Worm (Caenorhabditis elegans) whole organism, L4/young adult: Measurements from ENCODE around the gene F37C4.5.

Source experiments
- W03F9.2 ChIP-seq: fragments of 150-350 bp; optimal IDR thresholded peaks from 2 replicates; lab custom pipeline; 2014; ENCODE audit warnings: missing biosample characterization, missing genetic modification characterization
- dao-5 ChIP-seq: sonication (generic microtip); optimal IDR thresholded peaks from 2 replicates; lab custom pipeline; 2016; ENCODE audit warnings: missing genotype, missing genetic modification characterization, moderate library complexity, missing compliant biosample characterization

DNA sequence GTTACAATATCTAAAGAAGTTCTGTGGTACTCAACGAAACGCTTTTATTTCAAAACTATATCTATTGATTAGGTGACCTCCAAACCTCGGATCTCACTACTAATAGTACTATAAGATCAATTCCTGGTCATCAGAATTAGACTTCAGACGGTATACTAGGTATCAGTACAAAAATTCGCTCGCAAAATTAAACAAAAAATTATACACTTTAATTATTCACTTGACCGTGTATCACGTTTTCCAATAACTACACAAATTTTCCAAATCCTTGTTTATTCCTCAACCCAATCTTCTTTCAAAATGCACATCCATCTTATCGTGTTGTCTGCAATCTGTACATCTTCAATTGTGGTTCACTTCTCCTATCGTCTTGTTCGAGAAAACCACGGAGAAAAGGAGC is 44.6 kb upstream of the F37C4.5 start, which contains the start of gene F56D6.23:
- no peak for TF ChIP-seq W03F9.2
- TF ChIP-seq dao-5 (tag; lab: Kevin White, UChicago) = no peak
